Worm (Caenorhabditis elegans) whole organism, young adult: ENCODE results near the gene ssq-2.

Experiments used
- ama-1 ChIP-seq, 3 experiments: fragments of 150-350 bp in 1 of 3; sonication (generic microtip) in 2 of 3; optimal IDR thresholded peaks; 2 replicates each; lab custom pipeline; 2014 to 2018; ENCODE audit warnings: missing biosample characterization in 2 of 3, missing genetic modification characterization in 2 of 3, missing genetic modification reagents in 2 of 3
- efl-1 ChIP-seq: fragments of 150-350 bp; optimal IDR thresholded peaks from 2 replicates; lab custom pipeline; 2014; ENCODE audit warnings: missing biosample characterization, missing genetic modification reagents, missing genetic modification characterization
- egl-18 ChIP-seq: fragments of 200-800 bp; sonication (Bioruptor generic); IDR thresholded peaks from 2 replicates; pipeline ENCODE4 v1.3.6; 2022; ENCODE audit warnings: missing genetic modification reagents, missing genetic modification characterization, missing compliant biosample characterization
- egl-44 ChIP-seq: fragments of 200-800 bp; sonication (Bioruptor generic); IDR thresholded peaks from 2 replicates; pipeline ENCODE4 v1.3.6; 2022; ENCODE audit warnings: missing genetic modification reagents, missing genetic modification characterization, missing compliant biosample characterization
- him-1 ChIP-seq: sonication (generic microtip); optimal IDR thresholded peaks from 2 replicates; lab custom pipeline; 2016; ENCODE audit warnings: missing genotype, missing genetic modification reagents, missing genetic modification characterization, missing compliant biosample characterization
- hlh-12 ChIP-seq: sonication (generic microtip); optimal IDR thresholded peaks from 2 replicates; lab custom pipeline; 2016; ENCODE audit warnings: missing genetic modification characterization, missing compliant biosample characterization
- nfya-1 ChIP-seq: sonication (generic microtip); optimal IDR thresholded peaks from 2 replicates; lab custom pipeline; 2017; ENCODE audit warnings: antibody characterized with exemption, missing compliant biosample characterization, missing genetic modification characterization, borderline replicate concordance; ENCODE audit not compliant: insufficient read depth
- pha-4 ChIP-seq: fragments of 150-350 bp; sonication (generic microtip); optimal IDR thresholded peaks from 2 replicates; lab custom pipeline; 2014; ENCODE audit warnings: missing biosample characterization, missing genetic modification reagents, missing genetic modification characterization
- ztf-6 ChIP-seq: fragments of 200-800 bp; sonication (Bioruptor generic); IDR thresholded peaks from 2 replicates; pipeline ENCODE4 v1.3.6; 2022; ENCODE audit warnings: missing genetic modification reagents, missing genetic modification characterization, missing compliant biosample characterization

DNA sequence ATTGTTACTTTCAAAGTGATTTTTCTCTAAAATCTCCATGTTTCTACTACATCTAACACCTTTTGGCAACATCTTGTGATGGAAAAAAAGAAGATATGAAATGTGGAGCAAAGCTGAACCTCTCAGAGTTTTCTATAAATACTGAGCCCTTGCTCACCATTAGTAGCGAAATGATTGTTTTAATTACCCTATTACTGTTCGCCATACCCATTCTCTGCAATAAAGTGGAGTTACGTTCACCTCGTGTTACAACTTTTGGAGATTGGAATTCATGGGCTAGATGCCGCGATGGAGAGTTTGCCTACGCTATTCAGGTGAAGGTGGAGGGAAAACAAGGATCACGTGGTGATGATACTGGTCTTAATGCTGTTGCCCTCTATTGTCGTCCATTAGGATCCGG lies 32.1 kb upstream of the ssq-2 start, which contains the start of gene txt-3:
- TF ChIP-seq pha-4 (tag; lab: Kevin White, UChicago) = no peak
- TF ChIP-seq hlh-12 = no peak
- TF ChIP-seq egl-18 (GFP tag; lab: Robert Waterston, UW) = no peak
- TF ChIP-seq efl-1 (GFP tag; lab: Kevin White, UChicago) = no peak
- no peak for TF ChIP-seq ama-1 (optimal IDR thresholded peaks at IDR 0.05; lab: Kevin White, UChicago)
- no peak for TF ChIP-seq ama-1 (GFP tag; optimal IDR thresholded peaks at IDR 0.05; lab: Kevin White, UChicago)
- TF ChIP-seq ztf-6 = no peak
- no peak for TF ChIP-seq him-1 (tag; lab: Kevin White, UChicago)
- no peak for TF ChIP-seq egl-44 (GFP tag; lab: Robert Waterston, UW)
- no peak for TF ChIP-seq nfya-1 (tag; lab: Kevin White, UChicago)
